Fruit fly (Drosophila melanogaster): ENCODE measurements around the gene amd.

The amd gene

dm6 chr2L:19131905-19132402 lies 22.0 kb downstream of the amd start, which contains the start of the genes AsnRS and DCTN6-p27 (continued):
- peak; percentile 74 for TF ChIP-seq Camta (GFP tag; optimal IDR thresholded peaks at IDR 0.05)
- no peak for TF ChIP-seq en (GFP tag; optimal IDR thresholded peaks at IDR 0.05)
- TF ChIP-seq Dbx (GFP tag; IDR thresholded peaks at IDR 0.05) = peak; percentile 72
- no peak for TF ChIP-seq luna (GFP tag; optimal IDR thresholded peaks at IDR 0.05)
- no peak for TF ChIP-seq zf30C (GFP tag; optimal IDR thresholded peaks at IDR 0.05)
- peak; percentile 65 for TF ChIP-seq lmd (GFP tag; IDR thresholded peaks at IDR 0.05)
- peak; percentile 34; the same call in 1 of the 2 replicates for TF ChIP-seq seq (GFP tag; IDR thresholded peaks at IDR 0.05)
- TF ChIP-seq CG2678 (tag; optimal IDR thresholded peaks at IDR 0.05) = peak; percentile 76
- TF ChIP-seq Rx (GFP tag; IDR thresholded peaks at IDR 0.05) = peak; percentile 50; the same call in 1 of the 2 replicates
- TF ChIP-seq CG6683 (GFP tag; optimal IDR thresholded peaks at IDR 0.05) = peak; percentile 4
- peak; percentile 64 for TF ChIP-seq cato (GFP tag; optimal IDR thresholded peaks at IDR 0.05; ENCODE audit: borderline replicate concordance)
- peak; percentile 72 for TF ChIP-seq CG7839 (tag; optimal IDR thresholded peaks at IDR 0.05)
- TF ChIP-seq pho (GFP tag; optimal IDR thresholded peaks at IDR 0.05) = peak; percentile 55
- no peak for TF ChIP-seq Asciz (GFP tag; optimal IDR thresholded peaks at IDR 0.05)
- no peak for TF ChIP-seq ro (GFP tag; IDR thresholded peaks at IDR 0.05)
- no peak for TF ChIP-seq CG3163 (GFP tag; optimal IDR thresholded peaks at IDR 0.05)
- peak; percentile 70 for TF ChIP-seq NC2β (GFP tag; optimal IDR thresholded peaks at IDR 0.05)
- no peak; the same call in 1 of the 2 replicates for TF ChIP-seq tna (GFP tag; IDR thresholded peaks at IDR 0.05; ENCODE audit: partially characterized antibody)
- TF ChIP-seq ash1 (GFP tag; optimal IDR thresholded peaks at IDR 0.05) = no peak
- no peak for TF ChIP-seq peb (GFP tag; IDR thresholded peaks at IDR 0.05)
- TF ChIP-seq CG11398 (GFP tag; optimal IDR thresholded peaks at IDR 0.05) = no peak
- TF ChIP-seq maf-S (GFP tag; optimal IDR thresholded peaks at IDR 0.05) = peak; percentile 57
- no peak for TF ChIP-seq prd (optimal IDR thresholded peaks at IDR 0.05)
- peak; percentile 66 for TF ChIP-seq prd (GFP tag; IDR thresholded peaks at IDR 0.05)
- peak; percentile 53 for TF ChIP-seq cwo (GFP tag; optimal IDR thresholded peaks at IDR 0.05)
- peak; percentile 72 for TF ChIP-seq Hsf (GFP tag; optimal IDR thresholded peaks at IDR 0.05)
- TF ChIP-seq tin (GFP tag; optimal IDR thresholded peaks at IDR 0.05) = peak; percentile 79
- TF ChIP-seq CG17385 (GFP tag; optimal IDR thresholded peaks at IDR 0.05) = peak; percentile 67
- TF ChIP-seq Abd-B (GFP tag; optimal IDR thresholded peaks at IDR 0.05) = peak; percentile 65
- TF ChIP-seq rib (GFP tag; IDR thresholded peaks at IDR 0.05) = no peak
- peak; percentile 82 for TF ChIP-seq Scr (GFP tag; IDR thresholded peaks at IDR 0.05; ENCODE audit: partially characterized antibody)
- peak; percentile 50 for TF ChIP-seq CG14441 (GFP tag; IDR thresholded peaks at IDR 0.05)
- TF ChIP-seq Hmx (GFP tag; optimal IDR thresholded peaks at IDR 0.05) = no peak
- TF ChIP-seq gce (GFP tag; IDR thresholded peaks at IDR 0.05) = no peak
- peak; percentile 63 for TF ChIP-seq CG15601 (tag; optimal IDR thresholded peaks at IDR 0.05)
- TF ChIP-seq nerfin-1 (tag; optimal IDR thresholded peaks at IDR 0.05) = peak; percentile 90
- TF ChIP-seq Stat92E (GFP tag; optimal IDR thresholded peaks at IDR 0.05) = no peak
- no peak for TF ChIP-seq org-1 (GFP tag; optimal IDR thresholded peaks at IDR 0.05)
- no peak for TF ChIP-seq corto (GFP tag; optimal IDR thresholded peaks at IDR 0.05)
- no peak for TF ChIP-seq CG11696 (GFP tag; IDR thresholded peaks at IDR 0.05)
- TF ChIP-seq Atf-2 (GFP tag; optimal IDR thresholded peaks at IDR 0.05) = peak; percentile 37
- no peak for TF ChIP-seq CkIIα-i1 (GFP tag; IDR thresholded peaks at IDR 0.05)
- no peak for TF ChIP-seq jing (GFP tag; optimal IDR thresholded peaks at IDR 0.05)
- TF ChIP-seq CG18476 (GFP tag; optimal IDR thresholded peaks at IDR 0.05) = peak; percentile 58
- TF ChIP-seq CG4730 (GFP tag; IDR thresholded peaks at IDR 0.05) = no peak
- TF ChIP-seq CG34376 (GFP tag; optimal IDR thresholded peaks at IDR 0.05) = peak; percentile 46
- TF ChIP-seq fd102C (GFP tag; optimal IDR thresholded peaks at IDR 0.05) = peak; percentile 2
- TF ChIP-seq bab2 (GFP tag; optimal IDR thresholded peaks at IDR 0.05) = peak; percentile 39
- TF ChIP-seq pum (GFP tag; optimal IDR thresholded peaks at IDR 0.05) = peak; percentile 24
- TF ChIP-seq Sox100B (GFP tag; optimal IDR thresholded peaks at IDR 0.05) = no peak
- TF ChIP-seq CG17802 (tag; optimal IDR thresholded peaks at IDR 0.05) = no peak
